Worm (Caenorhabditis elegans): ENCODE results near the gene nas-21.
A peak's percentile ranks its signal among the peaks of the same experiment; 100 is the strongest.

Gene nas-21

ce11 chrV:11514677-11515076 is 42.3 kb downstream of the nas-21 start, which contains the start of gene C55A6.6:
Gene C55A6.6, minus strand, starts transcription at chrV:11514737.
- TF ChIP-seq unc-42 (tag; optimal IDR thresholded peaks at IDR 0.05) = no peak
- TF ChIP-seq ceh-14 (tag; optimal IDR thresholded peaks at IDR 0.05) = no peak
- no peak for TF ChIP-seq ceh-45 (GFP tag; IDR thresholded peaks at IDR 0.05)
- TF ChIP-seq F13H6.1 (tag; optimal IDR thresholded peaks at IDR 0.05) = no peak
- TF ChIP-seq nhr-11 (tag; optimal IDR thresholded peaks at IDR 0.05) = no peak
- no peak for TF ChIP-seq pros-1 (tag; optimal IDR thresholded peaks at IDR 0.05)

- TF ChIP-seq ceh-22 (tag; optimal IDR thresholded peaks at IDR 0.05) = no peak
- TF ChIP-seq Y22D7AL.16 (tag; optimal IDR thresholded peaks at IDR 0.05) = no peak
Observed at ce11 chrV:11515145-11515544, 42.8 kb downstream of the nas-21 start.

- TF ChIP-seq unc-3 (GFP tag; conservative IDR thresholded peaks at IDR 0.05) = no peak
- no peak for TF ChIP-seq unc-3 (tag; optimal IDR thresholded peaks at IDR 0.05)
Observed at ce11 chrV:11516141-11516591, 43.8 kb downstream of the nas-21 start, which contains the start of gene sdz-8. Gene sdz-8, minus strand, starts transcription at chrV:11516191.

- TF ChIP-seq sox-2 (GFP tag; IDR thresholded peaks at IDR 0.05) = no peak
- TF ChIP-seq eyg-1 (tag; optimal IDR thresholded peaks at IDR 0.05) = no peak
- TF ChIP-seq pha-2 (tag; optimal IDR thresholded peaks at IDR 0.05) = no peak
- no peak for TF ChIP-seq ceh-2 (tag; optimal IDR thresholded peaks at IDR 0.05)
- TF ChIP-seq lim-6 (tag; optimal IDR thresholded peaks at IDR 0.05) = no peak
- no peak for TF ChIP-seq unc-42 (tag; optimal IDR thresholded peaks at IDR 0.05)
- TF ChIP-seq gmeb-2 (tag; optimal IDR thresholded peaks at IDR 0.05) = no peak
- TF ChIP-seq unc-3 (GFP tag; conservative IDR thresholded peaks at IDR 0.05) = no peak
- no peak for TF ChIP-seq unc-3 (tag; optimal IDR thresholded peaks at IDR 0.05)
Observed at ce11 chrV:11517789-11518188, 45.4 kb downstream of the nas-21 start, which contains the start of gene C55A6.4. Gene C55A6.4, minus strand, starts transcription at chrV:11517889.

- no peak for TF ChIP-seq che-1 (tag; optimal IDR thresholded peaks at IDR 0.05)
- no peak for TF ChIP-seq ceh-9 (tag; optimal IDR thresholded peaks at IDR 0.05)
- no peak for TF ChIP-seq fkh-6 (tag; optimal IDR thresholded peaks at IDR 0.05)
- no peak for TF ChIP-seq ttx-3 (tag; optimal IDR thresholded peaks at IDR 0.05)
- TF ChIP-seq sox-4 (tag; optimal IDR thresholded peaks at IDR 0.05) = no peak
- no peak for TF ChIP-seq K02D7.2 (tag; optimal IDR thresholded peaks at IDR 0.05)
- TF ChIP-seq tbx-2 (tag; optimal IDR thresholded peaks at IDR 0.05) = no peak
- TF ChIP-seq dmd-4 (tag; optimal IDR thresholded peaks at IDR 0.05; ENCODE audit: borderline replicate concordance) = no peak
Observed at ce11 chrV:11520215-11520614, 47.9 kb downstream of the nas-21 start, which contains the start of the genes C55A6.11 and C55A6.7. Gene C55A6.11, plus strand, starts transcription at chrV:11520515. Gene C55A6.7, minus strand, starts transcription at chrV:11520530.

- peak; percentile 32 for TF ChIP-seq pat-9 (tag; optimal IDR thresholded peaks at IDR 0.05)
- TF ChIP-seq sox-4 (tag; optimal IDR thresholded peaks at IDR 0.05) = peak; percentile 34
- TF ChIP-seq mec-3 (tag; optimal IDR thresholded peaks at IDR 0.05; ENCODE audit: borderline replicate concordance) = no peak
- no peak for TF ChIP-seq ceh-45 (GFP tag; IDR thresholded peaks at IDR 0.05)
- TF ChIP-seq ahr-1 (tag; optimal IDR thresholded peaks at IDR 0.05) = no peak
- TF ChIP-seq sdc-2 (tag; optimal IDR thresholded peaks at IDR 0.05) = no peak
- TF ChIP-seq unc-42 (tag; optimal IDR thresholded peaks at IDR 0.05) = no peak
- no peak for TF ChIP-seq ceh-9 (tag; optimal IDR thresholded peaks at IDR 0.05)
- TF ChIP-seq madf-2 (tag; optimal IDR thresholded peaks at IDR 0.05) = peak; percentile 42
- peak; percentile 57 for TF ChIP-seq tbx-2 (tag; optimal IDR thresholded peaks at IDR 0.05)
- TF ChIP-seq dve-1 (tag; optimal IDR thresholded peaks at IDR 0.05) = peak; percentile 27
- TF ChIP-seq lim-6 (tag; optimal IDR thresholded peaks at IDR 0.05) = no peak
- TF ChIP-seq rnt-1 (tag; optimal IDR thresholded peaks at IDR 0.05) = peak; percentile 25
- no peak for TF ChIP-seq odd-2 (tag; optimal IDR thresholded peaks at IDR 0.05)
- TF ChIP-seq hlh-13 (GFP tag; optimal IDR thresholded peaks at IDR 0.05) = no peak
- peak; percentile 74 for TF ChIP-seq elt-2 (tag; optimal IDR thresholded peaks at IDR 0.05)
- peak; percentile 12 for TF ChIP-seq ttx-3 (tag; optimal IDR thresholded peaks at IDR 0.05)
- no peak for TF ChIP-seq pha-4 (tag; optimal IDR thresholded peaks at IDR 0.05)
- no peak for TF ChIP-seq ceh-30 (tag; optimal IDR thresholded peaks at IDR 0.05)
- no peak for TF ChIP-seq ama-1 (optimal IDR thresholded peaks at IDR 0.05)
- no peak for TF ChIP-seq ref-2 (tag; optimal IDR thresholded peaks at IDR 0.05)
- peak; percentile 40 for TF ChIP-seq lin-11 (tag; optimal IDR thresholded peaks at IDR 0.05)
- TF ChIP-seq dmd-4 (tag; optimal IDR thresholded peaks at IDR 0.05; ENCODE audit: borderline replicate concordance) = no peak
- TF ChIP-seq ceh-19 (GFP tag; optimal IDR thresholded peaks at IDR 0.05) = no peak
- peak; percentile 43 for TF ChIP-seq ceh-31 (tag; optimal IDR thresholded peaks at IDR 0.05)
- peak; percentile 53 for TF ChIP-seq unc-55 (GFP tag; optimal IDR thresholded peaks at IDR 0.05)
- TF ChIP-seq pqm-1 (tag; optimal IDR thresholded peaks at IDR 0.05) = no peak
- no peak for TF ChIP-seq nhr-11 (tag; optimal IDR thresholded peaks at IDR 0.05)
Observed at ce11 chrV:11521448-11521847, 49.1 kb downstream of the nas-21 start, which contains the start of gene pafo-1. Gene pafo-1, plus strand, starts transcription at chrV:11521703.
